Worm (Caenorhabditis elegans) whole organism, late embryonic: ENCODE measurements around the gene smex-2.

ENCODE experiments used
- C08G9.2 ChIP-seq: sonication (generic microtip); optimal IDR thresholded peaks from 2 replicates; lab custom pipeline; 2016; ENCODE audit warnings: mild to moderate bottlenecking, missing genetic modification characterization, moderate library complexity, missing compliant biosample characterization
- F13H6.1 ChIP-seq: sonication (generic microtip); optimal IDR thresholded peaks from 2 replicates; lab custom pipeline; 2016; ENCODE audit warnings: missing genetic modification characterization, missing compliant biosample characterization
- K09A11.1 ChIP-seq: sonication (generic microtip); optimal IDR thresholded peaks from 2 replicates; lab custom pipeline; 2017; ENCODE audit warnings: antibody characterized with exemption, mild to moderate bottlenecking, missing genetic modification characterization, missing compliant biosample characterization; ENCODE audit not compliant: insufficient read depth
- T23F11.4 ChIP-seq: fragments of 200-800 bp; sonication (Bioruptor generic); optimal IDR thresholded peaks from 2 replicates; lab custom pipeline; 2018; ENCODE audit warnings: mild to moderate bottlenecking, missing genetic modification characterization, missing compliant biosample characterization
- ceh-14 ChIP-seq: sonication (generic microtip); optimal IDR thresholded peaks from 2 replicates; lab custom pipeline; 2016; ENCODE audit warnings: missing genotype, missing genetic modification characterization, missing compliant biosample characterization
- dmd-4 ChIP-seq: sonication (generic microtip); optimal IDR thresholded peaks from 2 replicates; lab custom pipeline; 2016; ENCODE audit warnings: borderline replicate concordance, missing genetic modification characterization, missing compliant biosample characterization
- fkh-10 ChIP-seq: fragments of 150-350 bp; optimal IDR thresholded peaks from 2 replicates; lab custom pipeline; 2014; ENCODE audit warnings: missing biosample characterization, missing genetic modification reagents, missing genetic modification characterization
- nfya-1 ChIP-seq: sonication (generic microtip); optimal IDR thresholded peaks from 2 replicates; lab custom pipeline; 2017; ENCODE audit warnings: missing genetic modification characterization, mild to moderate bottlenecking, missing compliant biosample characterization, antibody characterized with exemption, moderate library complexity
- pha-2 ChIP-seq: sonication (generic microtip); optimal IDR thresholded peaks from 2 replicates; lab custom pipeline; 2017; ENCODE audit warnings: mild to moderate bottlenecking, missing genetic modification characterization, missing compliant biosample characterization
- pha-4 ChIP-seq: fragments of 150-350 bp; optimal IDR thresholded peaks from 2 replicates; lab custom pipeline; 2018; ENCODE audit warnings: missing biosample characterization, missing genetic modification reagents, missing genetic modification characterization
- pqm-1 ChIP-seq: sonication (generic microtip); optimal IDR thresholded peaks from 2 replicates; lab custom pipeline; 2016; ENCODE audit warnings: missing genetic modification characterization, missing compliant biosample characterization
- pros-1 ChIP-seq: fragments of 150-350 bp; optimal IDR thresholded peaks from 2 replicates; lab custom pipeline; 2014; ENCODE audit warnings: missing biosample characterization, missing genetic modification reagents, missing genetic modification characterization
- tbx-2 ChIP-seq: sonication (generic microtip); optimal IDR thresholded peaks from 2 replicates; lab custom pipeline; 2016; ENCODE audit warnings: missing genetic modification characterization, missing compliant biosample characterization
- unc-3 ChIP-seq, 2 experiments: fragments of 200-800 bp in 1 of 2; sonication (Bioruptor generic) in 1 of 2; sonication (generic microtip) in 1 of 2; conservative IDR thresholded peaks in 1 of 2; optimal IDR thresholded peaks in 1 of 2; 2 replicates each; pipeline versions ENCODE4 v1.3.6 to Lab custom; 2016 to 2022; ENCODE audit warnings: missing compliant biosample characterization in 2 of 2, missing genetic modification characterization in 2 of 2, missing genetic modification reagents in 1 of 2

ce11 chrX:2051602-2052001 is 12.3 kb upstream of the smex-2 start, which contains the start of gene Y102A11A.1:
- TF ChIP-seq nfya-1 (tag; lab: Kevin White, UChicago), result no peak
- no peak for TF ChIP-seq pha-4 (tag; lab: Kevin White, UChicago)
- TF ChIP-seq pros-1 (tag; lab: Kevin White, UChicago), result no peak
- TF ChIP-seq tbx-2 (tag; lab: Kevin White, UChicago), result no peak
- no peak for TF ChIP-seq unc-3 (GFP tag; conservative IDR thresholded peaks at IDR 0.05; lab: Robert Waterston, UW)
- TF ChIP-seq unc-3 (tag; optimal IDR thresholded peaks at IDR 0.05; lab: Kevin White, UChicago), result no peak
- TF ChIP-seq K09A11.1 (tag; lab: Kevin White, UChicago), result no peak
- TF ChIP-seq pqm-1, result no peak
- no peak for TF ChIP-seq pha-2 (tag; lab: Kevin White, UChicago)
- TF ChIP-seq dmd-4 (tag; lab: Kevin White, UChicago), result no peak
- TF ChIP-seq T23F11.4 (GFP tag; lab: Kevin White, UChicago), result no peak
- no peak for TF ChIP-seq ceh-14
- no peak for TF ChIP-seq fkh-10 (GFP tag; lab: Kevin White, UChicago)
- no peak for TF ChIP-seq C08G9.2 (tag; lab: Kevin White, UChicago)
- no peak for TF ChIP-seq F13H6.1 (tag; lab: Kevin White, UChicago)
